Fruit fly (Drosophila melanogaster) whole organism, pupa: ENCODE measurements around the gene hid.
A peak's percentile ranks its signal among the peaks of the same experiment; 100 is the strongest.

Experiments
- CG10348 ChIP-seq: fragments of 200-800 bp; sonication (Bioruptor generic); IDR thresholded peaks from 2 replicates; pipeline ENCODE4 v1.3.6; 2022; ENCODE audit warnings: missing biosample characterization, missing genetic modification characterization
- CG12605 ChIP-seq: fragments of 200-800 bp; sonication (Bioruptor generic); IDR thresholded peaks from 2 replicates; pipeline ENCODE4 v1.3.6; 2022; ENCODE audit warnings: missing biosample characterization, missing genetic modification characterization
- CG13204 ChIP-seq: fragments of 200-800 bp; sonication (Bioruptor generic); optimal IDR thresholded peaks from 2 replicates; lab custom pipeline; 2018; ENCODE audit warnings: missing biosample characterization, mild to moderate bottlenecking, missing genetic modification characterization, moderate library complexity
- CG14655 ChIP-seq: fragments of 200-800 bp; sonication (Bioruptor generic); optimal IDR thresholded peaks from 3 replicates; lab custom pipeline; 2017; ENCODE audit warnings: mild to moderate bottlenecking, missing biosample characterization, missing genetic modification reagents, missing genetic modification characterization
- CG15710 ChIP-seq: fragments of 200-800 bp; sonication (Bioruptor generic); optimal IDR thresholded peaks from 2 replicates; lab custom pipeline; 2018; ENCODE audit warnings: missing biosample characterization, mild to moderate bottlenecking, missing genetic modification characterization, moderate library complexity
- CG17806 ChIP-seq: fragments of 200-800 bp; sonication (Bioruptor generic); optimal IDR thresholded peaks from 2 replicates; lab custom pipeline; 2018; ENCODE audit warnings: missing biosample characterization, mild to moderate bottlenecking, missing genetic modification characterization, moderate library complexity
- CG32121 ChIP-seq: fragments of 200-800 bp; sonication (Bioruptor generic); IDR thresholded peaks from 2 replicates; pipeline ENCODE4 v1.3.6; 2022; ENCODE audit warnings: missing biosample characterization, missing genetic modification characterization
- CG34367 ChIP-seq: fragments of 200-800 bp; sonication (Bioruptor generic); optimal IDR thresholded peaks from 2 replicates; lab custom pipeline; 2018; ENCODE audit warnings: missing biosample characterization, mild to moderate bottlenecking, missing genetic modification characterization
- CG4496 ChIP-seq: fragments of 200-800 bp; sonication (Bioruptor generic); IDR thresholded peaks from 3 replicates; pipeline ENCODE4 v1.3.6; 2022; ENCODE audit warnings: missing biosample characterization, missing genetic modification characterization
- CG8159 ChIP-seq: fragments of 200-800 bp; sonication (Bioruptor generic); optimal IDR thresholded peaks from 3 replicates; lab custom pipeline; 2018; ENCODE audit warnings: missing biosample characterization, mild to moderate bottlenecking, missing genetic modification characterization, moderate library complexity
- CG8301 ChIP-seq: fragments of 200-800 bp; sonication (Bioruptor generic); optimal IDR thresholded peaks from 2 replicates; lab custom pipeline; 2018; ENCODE audit warnings: missing biosample characterization, mild to moderate bottlenecking, missing genetic modification characterization
- CG9948 ChIP-seq: fragments of 200-800 bp; sonication (Bioruptor generic); optimal IDR thresholded peaks from 2 replicates; lab custom pipeline; 2018; ENCODE audit warnings: missing biosample characterization, mild to moderate bottlenecking, missing genetic modification characterization, moderate library complexity
- D1 ChIP-seq: fragments of 200-800 bp; sonication (Bioruptor generic); optimal IDR thresholded peaks from 2 replicates; lab custom pipeline; 2018; ENCODE audit warnings: missing biosample characterization, mild to moderate bottlenecking, missing genetic modification characterization, moderate library complexity
- EcR ChIP-seq: fragments of 200-800 bp; sonication (Bioruptor generic); optimal IDR thresholded peaks from 3 replicates; lab custom pipeline; 2019; ENCODE audit warnings: missing biosample characterization, missing genetic modification characterization, mild to moderate bottlenecking, moderate library complexity, missing genetic modification reagents
- Ets98B ChIP-seq: fragments of 200-800 bp; sonication (Bioruptor generic); IDR thresholded peaks from 2 replicates; pipeline ENCODE4 v1.3.6; 2022; ENCODE audit warnings: missing biosample characterization, missing genetic modification characterization
- Pif1A ChIP-seq: fragments of 200-800 bp; sonication (Bioruptor generic); optimal IDR thresholded peaks from 3 replicates; lab custom pipeline; 2016; ENCODE audit warnings: missing biosample characterization, missing genetic modification characterization
- Pif1B ChIP-seq: fragments of 200-800 bp; sonication (Bioruptor generic); optimal IDR thresholded peaks from 3 replicates; lab custom pipeline; 2016; ENCODE audit warnings: missing biosample characterization, missing genetic modification characterization
- Snoo ChIP-seq: fragments of 200-800 bp; sonication (Bioruptor generic); optimal IDR thresholded peaks from 3 replicates; lab custom pipeline; 2017; ENCODE audit warnings: missing biosample characterization, mild to moderate bottlenecking, missing genetic modification characterization, inconsistent platforms
- fd96Ca ChIP-seq: fragments of 200-800 bp; sonication (Bioruptor generic); IDR thresholded peaks from 3 replicates; pipeline ENCODE4 v1.3.6; 2022; ENCODE audit warnings: missing biosample characterization, missing genetic modification characterization
- gl ChIP-seq: fragments of 200-800 bp; sonication (Bioruptor generic); optimal IDR thresholded peaks from 2 replicates; lab custom pipeline; 2018; ENCODE audit warnings: missing biosample characterization, mild to moderate bottlenecking, missing genetic modification characterization
- rn ChIP-seq: fragments of 200-800 bp; sonication (Bioruptor generic); IDR thresholded peaks from 2 replicates; pipeline ENCODE4 v1.3.6; 2022; ENCODE audit warnings: missing biosample characterization, missing genetic modification characterization

hid gene

dm6 chr3L:18166977-18167528 is 18.4 kb downstream of the hid start:
- TF ChIP-seq CG15710 (tag; lab: Kevin White, UChicago) (no peak), D1 (peak; percentile 76), CG14655 (no peak), Pif1A (GFP tag; lab: Kevin White, UChicago) (no peak), EcR (GFP tag; lab: Kevin White, UChicago) (no peak)

- no peak for TF ChIP-seq Snoo (tag; lab: Kevin White, UChicago)
- no peak for TF ChIP-seq CG12605 (GFP tag; lab: Robert Waterston, UW)
- no peak for TF ChIP-seq CG8159 (tag; lab: Kevin White, UChicago)
- TF ChIP-seq fd96Ca (GFP tag; lab: Robert Waterston, UW): no peak
- TF ChIP-seq CG10348: no peak
Measured at dm6 chr3L:18164804-18165203, 20.6 kb downstream of the hid start.

- TF ChIP-seq Pif1A (GFP tag; lab: Kevin White, UChicago): no peak
- TF ChIP-seq rn (GFP tag; lab: Robert Waterston, UW): no peak
- no peak for TF ChIP-seq CG13204 (GFP tag; lab: Kevin White, UChicago)
- TF ChIP-seq, all 21 proteins: peak for 0
Measured at dm6 chr3L:18163127-18163526, 22.3 kb downstream of the hid start.

dm6 chr3L:18162174-18162690 is 23.2 kb downstream of the hid start, which contains the start of gene CG13699:
Gene CG13699, minus strand, starts transcription at chr3L:18162522.
- TF ChIP-seq D1 (no peak), EcR (GFP tag; lab: Kevin White, UChicago) (peak; percentile 17), fd96Ca (GFP tag; lab: Robert Waterston, UW) (no peak), CG13204 (GFP tag; lab: Kevin White, UChicago) (no peak), Snoo (tag; lab: Kevin White, UChicago) (no peak), CG4496 (GFP tag; lab: Robert Waterston, UW) (0 out of 3 replicates have a peak, but pooled peaks have one; percentile 20), rn (GFP tag; lab: Robert Waterston, UW) (no peak), Pif1B (no peak), CG12605 (GFP tag; lab: Robert Waterston, UW) (0 out of 2 replicates have a peak, but pooled peaks have one; percentile 17), CG8159 (tag; lab: Kevin White, UChicago) (no peak), CG15710 (tag; lab: Kevin White, UChicago) (no peak), Ets98B (GFP tag; lab: Robert Waterston, UW) (no peak)
- TF ChIP-seq, all 21 proteins: peak for 3

dm6 chr3L:18161175-18161574 is 24.3 kb downstream of the hid start:
- TF ChIP-seq CG32121 (GFP tag; lab: Robert Waterston, UW) (no peak), fd96Ca (GFP tag; lab: Robert Waterston, UW) (no peak), CG9948 (tag; lab: Kevin White, UChicago) (no peak), CG15710 (tag; lab: Kevin White, UChicago) (no peak), gl (no peak), CG10348 (no peak), Pif1B (no peak), CG8301 (tag; lab: Kevin White, UChicago) (no peak), CG14655 (no peak), CG4496 (GFP tag; lab: Robert Waterston, UW) (no peak), D1 (no peak), CG17806 (tag; lab: Kevin White, UChicago) (no peak), Ets98B (GFP tag; lab: Robert Waterston, UW) (no peak), CG12605 (GFP tag; lab: Robert Waterston, UW) (no peak)

dm6 chr3L:18154140-18154539 is 31.3 kb downstream of the hid start:
- TF ChIP-seq CG9948 (tag; lab: Kevin White, UChicago) (no peak), fd96Ca (GFP tag; lab: Robert Waterston, UW) (0 out of 3 replicates have a peak, but pooled peaks have one; percentile 35), CG12605 (GFP tag; lab: Robert Waterston, UW) (no peak), CG34367 (no peak), CG14655 (no peak), Ets98B (GFP tag; lab: Robert Waterston, UW) (0 out of 2 replicates have a peak, but pooled peaks have one; percentile 28), CG32121 (GFP tag; lab: Robert Waterston, UW) (no peak), CG8301 (tag; lab: Kevin White, UChicago) (no peak), Snoo (tag; lab: Kevin White, UChicago) (no peak), CG17806 (tag; lab: Kevin White, UChicago) (no peak), CG10348 (no peak), Pif1A (GFP tag; lab: Kevin White, UChicago) (no peak), CG13204 (GFP tag; lab: Kevin White, UChicago) (no peak), CG8159 (tag; lab: Kevin White, UChicago) (no peak), D1 (no peak), CG4496 (GFP tag; lab: Robert Waterston, UW) (peak; percentile 73), CG15710 (tag; lab: Kevin White, UChicago) (no peak), gl (no peak)
- TF ChIP-seq, all 21 proteins: peak for 3
